Worm (Caenorhabditis elegans) whole organism, late embryonic: Measurements from ENCODE around the gene F40F8.12.

Experiments used
- C08G9.2 ChIP-seq: sonication (generic microtip); optimal IDR thresholded peaks from 2 replicates; lab custom pipeline; 2016; ENCODE audit warnings: mild to moderate bottlenecking, missing genetic modification characterization, moderate library complexity, missing compliant biosample characterization
- C38D4.7 ChIP-seq: fragments of 200-800 bp; sonication (Bioruptor generic); optimal IDR thresholded peaks from 2 replicates; lab custom pipeline; 2018; ENCODE audit warnings: mild to moderate bottlenecking, missing genetic modification characterization, moderate library complexity, missing compliant biosample characterization
- K09A11.1 ChIP-seq: sonication (generic microtip); optimal IDR thresholded peaks from 2 replicates; lab custom pipeline; 2017; ENCODE audit warnings: antibody characterized with exemption, mild to moderate bottlenecking, missing genetic modification characterization, missing compliant biosample characterization; ENCODE audit not compliant: insufficient read depth
- ahr-1 ChIP-seq: sonication (generic microtip); optimal IDR thresholded peaks from 2 replicates; lab custom pipeline; 2016; ENCODE audit warnings: missing genetic modification characterization, missing compliant biosample characterization
- ceh-14 ChIP-seq: sonication (generic microtip); optimal IDR thresholded peaks from 2 replicates; lab custom pipeline; 2016; ENCODE audit warnings: missing genotype, missing genetic modification characterization, missing compliant biosample characterization
- ceh-18 ChIP-seq: sonication (generic microtip); optimal IDR thresholded peaks from 2 replicates; lab custom pipeline; 2016; ENCODE audit warnings: missing genetic modification characterization, missing compliant biosample characterization
- ceh-19 ChIP-seq: fragments of 200-800 bp; sonication (Bioruptor generic); optimal IDR thresholded peaks from 2 replicates; lab custom pipeline; 2018; ENCODE audit warnings: mild to moderate bottlenecking, missing genetic modification characterization, missing compliant biosample characterization
- ceh-31 ChIP-seq: sonication (generic microtip); optimal IDR thresholded peaks from 2 replicates; lab custom pipeline; 2016; ENCODE audit warnings: missing genetic modification characterization, missing compliant biosample characterization
- ceh-34 ChIP-seq: sonication (generic microtip); optimal IDR thresholded peaks from 2 replicates; lab custom pipeline; 2016; ENCODE audit warnings: mild to moderate bottlenecking, missing genetic modification characterization, missing compliant biosample characterization
- ceh-48 ChIP-seq: sonication (generic microtip); optimal IDR thresholded peaks from 2 replicates; lab custom pipeline; 2016; ENCODE audit warnings: missing genetic modification characterization, inconsistent platforms, missing compliant biosample characterization
- dmd-4 ChIP-seq: sonication (generic microtip); optimal IDR thresholded peaks from 2 replicates; lab custom pipeline; 2016; ENCODE audit warnings: borderline replicate concordance, missing genetic modification characterization, missing compliant biosample characterization
- elt-4 ChIP-seq: sonication (generic microtip); optimal IDR thresholded peaks from 2 replicates; lab custom pipeline; 2016; ENCODE audit warnings: missing genetic modification characterization, missing compliant biosample characterization
- ets-4 ChIP-seq: sonication (generic microtip); optimal IDR thresholded peaks from 2 replicates; lab custom pipeline; 2016; ENCODE audit warnings: missing genetic modification characterization, missing compliant biosample characterization
- eyg-1 ChIP-seq: sonication (generic microtip); optimal IDR thresholded peaks from 2 replicates; lab custom pipeline; 2016; ENCODE audit warnings: missing genotype, missing genetic modification characterization, missing compliant biosample characterization
- fkh-10 ChIP-seq: fragments of 150-350 bp; optimal IDR thresholded peaks from 2 replicates; lab custom pipeline; 2014; ENCODE audit warnings: missing biosample characterization, missing genetic modification reagents, missing genetic modification characterization
- gmeb-2 ChIP-seq: sonication (generic microtip); optimal IDR thresholded peaks from 2 replicates; lab custom pipeline; 2016; ENCODE audit warnings: missing genetic modification characterization, inconsistent platforms, missing compliant biosample characterization
- hlh-30 ChIP-seq: sonication (generic microtip); optimal IDR thresholded peaks from 2 replicates; lab custom pipeline; 2017; ENCODE audit warnings: antibody characterized with exemption, missing genetic modification characterization, missing compliant biosample characterization; ENCODE audit not compliant: insufficient read depth
- lin-11 ChIP-seq: fragments of 200-800 bp; sonication (Bioruptor generic); optimal IDR thresholded peaks from 2 replicates; lab custom pipeline; 2018; ENCODE audit warnings: mild to moderate bottlenecking, missing genetic modification characterization, missing compliant biosample characterization
- madf-2 ChIP-seq: sonication (generic microtip); optimal IDR thresholded peaks from 2 replicates; lab custom pipeline; 2017; ENCODE audit warnings: missing genetic modification characterization, missing compliant biosample characterization
- mec-3 ChIP-seq: sonication (generic microtip); optimal IDR thresholded peaks from 2 replicates; lab custom pipeline; 2016; ENCODE audit warnings: borderline replicate concordance, missing genetic modification characterization, missing compliant biosample characterization
- nfya-1 ChIP-seq: sonication (generic microtip); optimal IDR thresholded peaks from 2 replicates; lab custom pipeline; 2017; ENCODE audit warnings: missing genetic modification characterization, mild to moderate bottlenecking, missing compliant biosample characterization, antibody characterized with exemption, moderate library complexity
- pax-1 ChIP-seq: fragments of 150-350 bp; optimal IDR thresholded peaks from 2 replicates; lab custom pipeline; 2014; ENCODE audit warnings: missing biosample characterization, missing genetic modification characterization
- pha-2 ChIP-seq: sonication (generic microtip); optimal IDR thresholded peaks from 2 replicates; lab custom pipeline; 2017; ENCODE audit warnings: mild to moderate bottlenecking, missing genetic modification characterization, missing compliant biosample characterization
- pha-4 ChIP-seq: fragments of 150-350 bp; optimal IDR thresholded peaks from 2 replicates; lab custom pipeline; 2018; ENCODE audit warnings: missing biosample characterization, missing genetic modification reagents, missing genetic modification characterization
- pqm-1 ChIP-seq: sonication (generic microtip); optimal IDR thresholded peaks from 2 replicates; lab custom pipeline; 2016; ENCODE audit warnings: missing genetic modification characterization, missing compliant biosample characterization
- pros-1 ChIP-seq: fragments of 150-350 bp; optimal IDR thresholded peaks from 2 replicates; lab custom pipeline; 2014; ENCODE audit warnings: missing biosample characterization, missing genetic modification reagents, missing genetic modification characterization
- ref-2 ChIP-seq: sonication (generic microtip); optimal IDR thresholded peaks from 2 replicates; lab custom pipeline; 2016; ENCODE audit warnings: missing genetic modification characterization, missing compliant biosample characterization
- rnt-1 ChIP-seq: sonication (generic microtip); optimal IDR thresholded peaks from 2 replicates; lab custom pipeline; 2016; ENCODE audit warnings: missing genetic modification characterization, missing compliant biosample characterization
- sox-2 ChIP-seq: fragments of 200-800 bp; sonication (Bioruptor generic); IDR thresholded peaks from 2 replicates; pipeline ENCODE4 v1.3.6; 2022; ENCODE audit warnings: missing genetic modification reagents, missing genetic modification characterization, missing compliant biosample characterization
- sox-4 ChIP-seq: sonication (generic microtip); optimal IDR thresholded peaks from 2 replicates; lab custom pipeline; 2017; ENCODE audit warnings: mild to moderate bottlenecking, missing genetic modification characterization, inconsistent platforms, missing compliant biosample characterization
- tbx-2 ChIP-seq: sonication (generic microtip); optimal IDR thresholded peaks from 2 replicates; lab custom pipeline; 2016; ENCODE audit warnings: missing genetic modification characterization, missing compliant biosample characterization
- tbx-7 ChIP-seq: sonication (generic microtip); optimal IDR thresholded peaks from 2 replicates; lab custom pipeline; 2016; ENCODE audit warnings: missing genotype, missing genetic modification characterization, missing compliant biosample characterization
- ttx-3 ChIP-seq: sonication (generic microtip); optimal IDR thresholded peaks from 2 replicates; lab custom pipeline; 2016; ENCODE audit warnings: missing genetic modification reagents, missing genetic modification characterization, missing compliant biosample characterization
- unc-42 ChIP-seq: sonication (generic microtip); optimal IDR thresholded peaks from 2 replicates; lab custom pipeline; 2016; ENCODE audit warnings: missing genotype, missing genetic modification characterization, missing compliant biosample characterization
- unc-55 ChIP-seq: sonication (generic microtip); optimal IDR thresholded peaks from 2 replicates; lab custom pipeline; 2017; ENCODE audit warnings: missing biosample characterization, missing genetic modification reagents, missing genetic modification characterization
- unc-86 ChIP-seq: sonication (generic microtip); optimal IDR thresholded peaks from 2 replicates; lab custom pipeline; 2016; ENCODE audit warnings: missing genetic modification characterization, missing compliant biosample characterization

The F40F8.12 gene

DNA sequence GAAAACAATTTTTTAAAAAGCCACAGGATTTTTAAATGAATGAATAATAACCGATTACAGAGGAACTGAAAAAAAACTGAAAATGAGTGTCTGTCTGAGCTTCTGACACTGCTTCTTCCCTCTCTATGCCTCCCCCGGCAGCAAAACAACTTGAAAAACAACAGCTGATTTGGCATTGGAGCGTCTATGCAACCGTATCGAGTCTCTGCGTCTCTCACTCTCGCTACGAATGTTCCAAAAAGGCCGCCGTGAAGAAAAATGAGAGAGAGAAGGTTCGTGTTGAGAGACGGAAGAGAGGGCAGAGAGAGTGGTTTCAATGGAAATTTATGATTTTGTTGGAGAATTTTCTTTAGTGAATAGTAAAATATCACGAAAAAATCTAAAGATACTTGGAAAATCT is 26.6 kb upstream of the F40F8.12 start:
- TF ChIP-seq hlh-30 (tag; lab: Kevin White, UChicago): peak; percentile 66
- peak; percentile 63 for TF ChIP-seq nfya-1
- TF ChIP-seq ceh-34 (tag; lab: Kevin White, UChicago): no peak

DNA sequence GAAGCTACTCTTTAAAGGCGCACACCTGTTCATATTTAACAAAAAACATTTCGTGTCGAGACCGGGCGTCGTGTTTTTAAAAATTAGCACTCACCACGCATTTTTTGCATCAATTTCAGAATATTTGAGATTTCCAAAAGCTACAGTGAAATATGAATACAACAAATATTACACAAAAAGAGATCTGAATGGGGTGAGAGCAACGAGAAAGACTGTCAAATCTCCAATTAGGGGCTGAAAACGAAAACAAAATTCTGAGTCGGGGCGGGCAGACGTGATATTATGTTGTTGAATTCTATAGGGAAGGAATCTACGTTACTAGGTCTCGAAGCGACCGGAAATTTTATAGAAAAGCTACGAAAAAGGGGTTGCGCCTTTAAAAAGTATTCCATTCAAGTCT is 26.0 kb upstream of the F40F8.12 start, which contains the start of gene C09H10.5:
C09H10.5 (minus strand) TSS at position 101 of the 400 bp plus-strand sequence.
- TF ChIP-seq mec-3 (tag; lab: Kevin White, UChicago) (no peak), pha-2 (tag; lab: Kevin White, UChicago) (no peak), ceh-48 (tag; lab: Kevin White, UChicago) (no peak), ahr-1 (tag; lab: Kevin White, UChicago) (no peak), rnt-1 (tag; lab: Kevin White, UChicago) (no peak), C38D4.7 (GFP tag; lab: Kevin White, UChicago) (no peak), pqm-1 (tag; lab: Kevin White, UChicago) (no peak), ttx-3 (tag; lab: Kevin White, UChicago) (no peak), ceh-14 (no peak)

DNA sequence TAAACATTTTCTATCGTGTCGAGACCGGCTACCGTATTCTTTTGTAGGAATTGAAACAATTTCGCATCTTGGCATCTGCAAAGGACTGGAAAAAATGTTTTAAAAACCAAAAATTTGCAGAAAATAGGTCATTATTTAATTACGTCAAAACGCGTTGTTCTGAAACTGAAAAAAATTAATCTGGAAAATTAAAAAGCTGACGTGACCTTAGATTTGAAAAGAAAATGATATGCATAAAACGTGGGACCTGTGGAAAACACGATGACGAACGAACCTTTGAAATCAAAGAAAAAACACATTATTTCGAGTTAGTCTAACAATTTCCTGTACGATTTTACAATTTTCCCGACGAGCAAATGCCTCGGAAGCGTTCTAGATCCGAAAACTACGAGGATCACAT is 25.5 kb upstream of the F40F8.12 start, which contains the start of gene C09H10.9:
C09H10.9 (plus strand) TSS at position 301 of the 400 bp plus-strand sequence.
- TF ChIP-seq unc-86 (tag; lab: Kevin White, UChicago) (no peak), C38D4.7 (GFP tag; lab: Kevin White, UChicago) (no peak), ets-4 (tag; lab: Kevin White, UChicago) (no peak), ceh-19 (GFP tag; lab: Kevin White, UChicago) (no peak), sox-2 (GFP tag; lab: Robert Waterston, UW) (no peak)

DNA sequence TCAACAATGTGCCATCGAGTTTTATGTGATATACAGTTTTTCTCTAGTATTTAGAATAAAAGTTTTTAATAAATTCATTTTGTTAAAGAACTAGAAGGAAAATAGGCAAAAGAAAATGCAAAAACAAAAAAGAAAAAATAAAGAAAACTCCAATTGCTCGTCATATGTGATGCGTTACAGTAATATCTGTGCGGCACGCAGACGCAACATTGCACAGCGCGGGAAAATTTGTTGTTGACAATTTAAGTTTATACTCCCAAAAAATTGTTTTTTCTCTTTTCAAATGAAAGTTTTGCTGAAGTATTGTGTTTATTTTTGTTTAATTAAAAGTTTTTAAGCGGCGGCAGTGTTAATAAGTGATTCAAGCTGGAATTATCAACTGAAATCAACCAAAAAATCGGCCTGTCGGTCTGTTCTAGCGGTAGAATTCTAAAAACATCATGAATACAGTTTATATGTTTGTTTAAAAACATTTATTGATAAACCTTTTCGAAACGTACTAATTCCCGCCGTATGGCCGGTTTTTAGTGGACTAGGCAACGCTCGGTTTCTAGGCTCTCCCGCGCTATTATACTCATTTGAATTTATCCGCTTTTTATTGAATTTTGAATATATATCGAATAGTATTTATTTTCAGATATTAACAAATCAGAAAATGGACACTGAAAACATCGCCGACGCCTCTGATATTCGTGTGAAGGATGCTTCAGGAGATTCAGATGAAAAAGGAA is 23.5 kb upstream of the F40F8.12 start, which contains the start of gene nasp-1:
nasp-1 (plus strand) TSS at position 632 of the 731 bp plus-strand sequence.
- TF ChIP-seq unc-86 (tag; lab: Kevin White, UChicago) (no peak), sox-4 (no peak), ahr-1 (tag; lab: Kevin White, UChicago) (no peak), pqm-1 (tag; lab: Kevin White, UChicago) (no peak), unc-55 (GFP tag; lab: Kevin White, UChicago) (no peak), tbx-7 (no peak), mec-3 (tag; lab: Kevin White, UChicago) (no peak), ceh-31 (tag; lab: Kevin White, UChicago) (no peak), rnt-1 (tag; lab: Kevin White, UChicago) (no peak), gmeb-2 (tag; lab: Kevin White, UChicago) (no peak), pax-1 (tag; lab: Kevin White, UChicago) (no peak), C38D4.7 (GFP tag; lab: Kevin White, UChicago) (no peak), lin-11 (tag; lab: Kevin White, UChicago) (no peak), unc-42 (tag; lab: Kevin White, UChicago) (no peak), dmd-4 (tag; lab: Kevin White, UChicago) (no peak), ttx-3 (tag; lab: Kevin White, UChicago) (no peak), ref-2 (tag; lab: Kevin White, UChicago) (no peak), K09A11.1 (tag; lab: Kevin White, UChicago) (no peak)

DNA sequence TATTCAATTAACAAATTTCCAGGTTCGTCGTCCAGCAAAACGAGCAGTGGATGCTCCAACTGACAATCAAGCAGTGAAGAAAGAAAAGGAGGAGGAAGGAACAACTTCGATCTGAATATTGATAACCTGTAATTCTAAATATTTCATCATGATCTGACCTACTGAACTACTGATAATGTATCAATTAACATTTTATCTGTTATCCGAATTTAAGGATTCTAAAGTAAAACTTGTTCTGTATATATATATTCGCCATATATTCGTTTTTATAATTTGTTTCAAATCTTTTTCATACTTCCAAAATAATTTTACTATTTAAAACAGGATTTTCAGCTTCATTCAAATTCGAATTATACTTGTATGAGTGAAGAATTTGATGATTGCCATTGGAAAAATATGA is 21.8 kb upstream of the F40F8.12 start, which contains the start of gene apc-17:
apc-17 (plus strand) TSS at position 301 of the 400 bp plus-strand sequence.
- TF ChIP-seq dmd-4 (tag; lab: Kevin White, UChicago) (no peak), fkh-10 (GFP tag; lab: Kevin White, UChicago) (no peak), elt-4 (tag; lab: Kevin White, UChicago) (no peak), eyg-1 (tag; lab: Kevin White, UChicago) (no peak), pha-4 (no peak), C08G9.2 (tag; lab: Kevin White, UChicago) (no peak), madf-2 (tag; lab: Kevin White, UChicago) (no peak), rnt-1 (tag; lab: Kevin White, UChicago) (no peak), ceh-19 (GFP tag; lab: Kevin White, UChicago) (no peak), tbx-2 (no peak), ceh-48 (tag; lab: Kevin White, UChicago) (no peak), pros-1 (tag; lab: Kevin White, UChicago) (no peak), mec-3 (tag; lab: Kevin White, UChicago) (no peak), ceh-18 (tag; lab: Kevin White, UChicago) (no peak)
